Worm (Caenorhabditis elegans): ENCODE results near the gene idpp-7.

DNA sequence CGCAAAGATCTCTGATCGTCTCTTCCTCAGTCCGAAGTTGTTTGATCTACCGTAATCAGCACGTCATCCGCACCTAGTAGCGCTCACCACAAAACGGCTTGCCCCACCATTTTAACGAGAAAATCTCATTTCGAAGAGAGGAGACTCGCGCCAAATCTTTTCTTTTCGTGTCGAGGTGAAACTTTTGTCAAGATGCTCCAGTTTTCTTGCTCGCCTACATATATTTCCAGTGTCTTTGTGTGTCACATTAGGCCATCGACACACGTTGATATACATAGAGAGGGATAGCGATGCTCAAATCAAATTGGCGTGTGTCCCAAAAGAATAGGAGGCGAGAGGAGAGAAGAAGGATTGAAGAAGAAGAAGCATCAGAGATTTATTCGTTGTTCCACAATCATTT, 43.0 kb downstream of the idpp-7 start:
- TF ChIP-seq lin-15B (tag; optimal IDR thresholded peaks at IDR 0.05) (no peak), snpc-4 (tag; optimal IDR thresholded peaks at IDR 0.05) (no peak), fos-1 (tag; optimal IDR thresholded peaks at IDR 0.05) (no peak), R02D3.7 (tag; optimal IDR thresholded peaks at IDR 0.05) (no peak), lin-39 (tag; optimal IDR thresholded peaks at IDR 0.05) (no peak), fkh-10 (GFP tag; optimal IDR thresholded peaks at IDR 0.05) (peak; percentile 62), ztf-11 (tag; optimal IDR thresholded peaks at IDR 0.05) (no peak), nhr-237 (tag; optimal IDR thresholded peaks at IDR 0.05) (no peak), nhr-25 (tag; optimal IDR thresholded peaks at IDR 0.05) (no peak), ceh-82 (tag; optimal IDR thresholded peaks at IDR 0.05) (no peak), elt-1 (tag; optimal IDR thresholded peaks at IDR 0.05) (no peak), pha-4 (tag; optimal IDR thresholded peaks at IDR 0.05) (no peak), nhr-23 (tag; optimal IDR thresholded peaks at IDR 0.05) (no peak)

Data from whole organism, L3 larva.